Fruit fly (Drosophila melanogaster): ENCODE measurements around the gene Mp.

The Mp gene

dm6 chr3L:6981823-6982222 is 16.8 kb upstream of the Mp start (continued):
- no peak for TF ChIP-seq croc (GFP tag; conservative IDR thresholded peaks at IDR 0.05)
- no peak for TF ChIP-seq abd-A (tag; optimal IDR thresholded peaks at IDR 0.05)
- TF ChIP-seq Scr (GFP tag; IDR thresholded peaks at IDR 0.05; ENCODE audit: partially characterized antibody): no peak
- TF ChIP-seq Abd-B (GFP tag; optimal IDR thresholded peaks at IDR 0.05): no peak
- TF ChIP-seq CG30403 (GFP tag; optimal IDR thresholded peaks at IDR 0.05): peak; percentile 39
- no peak for TF ChIP-seq cwo (GFP tag; optimal IDR thresholded peaks at IDR 0.05)
- TF ChIP-seq Lpt (GFP tag; optimal IDR thresholded peaks at IDR 0.05): no peak
- no peak for TF ChIP-seq CG32767 (GFP tag; IDR thresholded peaks at IDR 0.05)
- peak; percentile 66 for TF ChIP-seq ac (GFP tag; optimal IDR thresholded peaks at IDR 0.05)
- TF ChIP-seq Doc3 (GFP tag; IDR thresholded peaks at IDR 0.05; ENCODE audit: partially characterized antibody): no peak
- no peak for TF ChIP-seq CG6654 (GFP tag; optimal IDR thresholded peaks at IDR 0.05)
- TF ChIP-seq CG10321 (GFP tag; IDR thresholded peaks at IDR 0.05): no peak
- no peak for TF ChIP-seq grn (GFP tag; optimal IDR thresholded peaks at IDR 0.05)
- no peak for TF ChIP-seq CG13123 (GFP tag; optimal IDR thresholded peaks at IDR 0.05)
- TF ChIP-seq inv (GFP tag; IDR thresholded peaks at IDR 0.05; ENCODE audit: partially characterized antibody): no peak
- TF ChIP-seq CG31365 (tag; optimal IDR thresholded peaks at IDR 0.05): no peak
- TF ChIP-seq CG5180 (GFP tag; optimal IDR thresholded peaks at IDR 0.05): no peak
- no peak for TF ChIP-seq Stat92E (GFP tag; optimal IDR thresholded peaks at IDR 0.05)
- TF ChIP-seq chif (GFP tag; optimal IDR thresholded peaks at IDR 0.05): peak in 1 of 2 experiments; percentile 4
- TF ChIP-seq CG10366 (GFP tag; IDR thresholded peaks at IDR 0.05): no peak
- no peak for TF ChIP-seq Spps (tag; optimal IDR thresholded peaks at IDR 0.05)
- no peak for TF ChIP-seq H15 (GFP tag; IDR thresholded peaks at IDR 0.05)
- TF ChIP-seq Hr39 (optimal IDR thresholded peaks at IDR 0.05): no peak
- no peak for TF ChIP-seq Fer1 (GFP tag; optimal IDR thresholded peaks at IDR 0.05)
- TF ChIP-seq Hr3 (GFP tag; optimal IDR thresholded peaks at IDR 0.05): peak; percentile 32
- TF ChIP-seq slp2 (GFP tag; optimal IDR thresholded peaks at IDR 0.05): no peak
- no peak for TF ChIP-seq Deaf1 (tag; optimal IDR thresholded peaks at IDR 0.05)
- TF ChIP-seq MBD-R2 (GFP tag; IDR thresholded peaks at IDR 0.05): 0 out of 2 replicates have a peak, but pooled peaks have one; percentile 19
- no peak for TF ChIP-seq CG17568 (GFP tag; optimal IDR thresholded peaks at IDR 0.05)
- TF ChIP-seq CrebB (tag; optimal IDR thresholded peaks at IDR 0.05): no peak
- TF ChIP-seq CG13624 (GFP tag; optimal IDR thresholded peaks at IDR 0.05): no peak
- TF ChIP-seq nerfin-2 (GFP tag; IDR thresholded peaks at IDR 0.05; ENCODE audit: partially characterized antibody): no peak
- peak; percentile 58 for TF ChIP-seq CG8388 (GFP tag; optimal IDR thresholded peaks at IDR 0.05)
- no peak for TF ChIP-seq Rfx (GFP tag; IDR thresholded peaks at IDR 0.05)
- peak; percentile 43 for TF ChIP-seq D19A (tag; optimal IDR thresholded peaks at IDR 0.05)
- TF ChIP-seq gro (GFP tag; optimal IDR thresholded peaks at IDR 0.05): no peak
- TF ChIP-seq fd3F (GFP tag; optimal IDR thresholded peaks at IDR 0.05): no peak
- TF ChIP-seq dan (GFP tag; IDR thresholded peaks at IDR 0.05): peak; percentile 40
- peak; percentile 43 for TF ChIP-seq Antp (GFP tag; optimal IDR thresholded peaks at IDR 0.05)
- TF ChIP-seq Meics (GFP tag; optimal IDR thresholded peaks at IDR 0.05): no peak
- no peak for TF ChIP-seq mld (GFP tag; IDR thresholded peaks at IDR 0.05; ENCODE audit: partially characterized antibody)
- TF ChIP-seq lov (optimal IDR thresholded peaks at IDR 0.05): no peak
- TF ChIP-seq lov (GFP tag; IDR thresholded peaks at IDR 0.05): no peak
- TF ChIP-seq CG16813 (GFP tag; IDR thresholded peaks at IDR 0.05; ENCODE audit: partially characterized antibody): no peak
- no peak for TF ChIP-seq CG14441 (GFP tag; IDR thresholded peaks at IDR 0.05)
- peak; percentile 2 for TF ChIP-seq ems (GFP tag; optimal IDR thresholded peaks at IDR 0.05)
- no peak for TF ChIP-seq Atf6 (GFP tag; IDR thresholded peaks at IDR 0.05)
- TF ChIP-seq cas (GFP tag; IDR thresholded peaks at IDR 0.05): no peak
- TF ChIP-seq Tbp (GFP tag; optimal IDR thresholded peaks at IDR 0.05): no peak
- no peak for TF ChIP-seq CG18011 (GFP tag; optimal IDR thresholded peaks at IDR 0.05)
- TF ChIP-seq amos (GFP tag; IDR thresholded peaks at IDR 0.05; ENCODE audit: partially characterized antibody): no peak
- no peak for TF ChIP-seq Doc2 (GFP tag; IDR thresholded peaks at IDR 0.05)
